Worm (Caenorhabditis elegans) whole organism, L1 larva: ENCODE measurements around the gene F09E5.16.
A peak's percentile ranks its signal among the peaks of the same experiment; 100 is the strongest.

Source experiments
- alr-1 ChIP-seq: fragments of 200-800 bp; sonication (Bioruptor generic); optimal IDR thresholded peaks from 2 replicates; lab custom pipeline; 2018; ENCODE audit warnings: borderline replicate concordance, mild to moderate bottlenecking, missing genetic modification characterization, missing compliant biosample characterization
- ama-1 ChIP-seq: fragments of 150-350 bp; optimal IDR thresholded peaks from 2 replicates; lab custom pipeline; 2014
- blmp-1 ChIP-seq: fragments of 150-350 bp; optimal IDR thresholded peaks from 2 replicates; lab custom pipeline; 2014; ENCODE audit warnings: missing biosample characterization, missing genetic modification characterization
- ceh-63 ChIP-seq: fragments of 200-800 bp; sonication (Bioruptor generic); optimal IDR thresholded peaks from 2 replicates; lab custom pipeline; 2018; ENCODE audit warnings: mild to moderate bottlenecking, missing genetic modification characterization, missing compliant biosample characterization
- ceh-8 ChIP-seq: fragments of 200-800 bp; sonication (Bioruptor generic); optimal IDR thresholded peaks from 2 replicates; lab custom pipeline; 2018; ENCODE audit warnings: mild to moderate bottlenecking, missing genetic modification characterization, moderate library complexity, missing compliant biosample characterization
- ceh-88 ChIP-seq: fragments of 200-800 bp; sonication (Bioruptor generic); IDR thresholded peaks from 2 replicates; pipeline ENCODE4 v1.3.6; 2022; ENCODE audit warnings: missing genetic modification characterization, missing compliant biosample characterization
- ces-1 ChIP-seq: fragments of 150-350 bp; optimal IDR thresholded peaks from 2 replicates; lab custom pipeline; 2014; ENCODE audit warnings: missing biosample characterization, missing genetic modification reagents, missing genetic modification characterization
- dsc-1 ChIP-seq: sonication (generic microtip); optimal IDR thresholded peaks from 2 replicates; lab custom pipeline; 2016; ENCODE audit warnings: mild to moderate bottlenecking, missing genetic modification characterization, missing compliant biosample characterization
- efl-1 ChIP-seq, 4 experiments: fragments of 150-350 bp; optimal IDR thresholded peaks in 3 of 4; peaks in 1 of 4; 1 replicate in 1 of 4; 2 replicates in 3 of 4; lab custom pipeline; 2014; ENCODE audit warnings: missing biosample characterization in 2 of 4, missing genetic modification characterization in 2 of 4, missing genetic modification reagents in 2 of 4
- egl-13 ChIP-seq: sonication (generic microtip); optimal IDR thresholded peaks from 2 replicates; lab custom pipeline; 2016; ENCODE audit warnings: missing genotype, missing genetic modification reagents, missing genetic modification characterization, missing compliant biosample characterization
- egl-27 ChIP-seq, 2 experiments: fragments of 150-350 bp in 1 of 2; sonication (generic microtip); optimal IDR thresholded peaks; 3 replicates each; lab custom pipeline; 2017 to 2018; ENCODE audit warnings: missing biosample characterization in 2 of 2, missing genetic modification characterization in 2 of 2, missing genetic modification reagents in 2 of 2
- elt-3 ChIP-seq, 6 experiments: fragments of 150-350 bp in 1 of 6; sonication (generic microtip); optimal IDR thresholded peaks; 2 replicates each; lab custom pipeline; 2017 to 2018; ENCODE audit warnings: missing biosample characterization in 6 of 6, missing genetic modification characterization in 6 of 6, inconsistent platforms in 1 of 6
- ets-5 ChIP-seq: fragments of 200-800 bp; sonication (Bioruptor generic); IDR thresholded peaks from 2 replicates; pipeline ENCODE4 v1.3.6; 2022; ENCODE audit warnings: missing genetic modification characterization, missing compliant biosample characterization
- fkh-10 ChIP-seq: sonication (generic microtip); optimal IDR thresholded peaks from 2 replicates; lab custom pipeline; 2017; ENCODE audit warnings: missing biosample characterization, missing genetic modification reagents, missing genetic modification characterization
- fkh-4 ChIP-seq: sonication (generic microtip); optimal IDR thresholded peaks from 2 replicates; lab custom pipeline; 2016; ENCODE audit warnings: missing compliant biosample characterization, missing genetic modification characterization, borderline replicate concordance
- fkh-8 ChIP-seq: sonication (generic microtip); optimal IDR thresholded peaks from 2 replicates; lab custom pipeline; 2016; ENCODE audit warnings: mild to moderate bottlenecking, missing genetic modification characterization, missing compliant biosample characterization
- fos-1 ChIP-seq: fragments of 150-350 bp; optimal IDR thresholded peaks from 2 replicates; lab custom pipeline; 2014; ENCODE audit warnings: missing biosample characterization, missing genetic modification characterization
- grh-1 ChIP-seq: fragments of 200-800 bp; sonication (Bioruptor generic); IDR thresholded peaks from 2 replicates; pipeline ENCODE4 v1.3.6; 2022; ENCODE audit warnings: missing genetic modification reagents, missing genetic modification characterization, missing compliant biosample characterization
- irx-1 ChIP-seq: sonication (generic microtip); optimal IDR thresholded peaks from 2 replicates; lab custom pipeline; 2016; ENCODE audit warnings: missing genetic modification characterization, missing compliant biosample characterization
- isw-1 ChIP-seq: fragments of 200-800 bp; sonication (Bioruptor generic); IDR thresholded peaks from 2 replicates; pipeline ENCODE4 v1.3.6; 2022; ENCODE audit warnings: missing genetic modification characterization, missing compliant biosample characterization
- jun-1 ChIP-seq: fragments of 150-350 bp; optimal IDR thresholded peaks from 2 replicates; lab custom pipeline; 2014; ENCODE audit warnings: missing biosample characterization, missing genetic modification reagents, missing genetic modification characterization
- lin-13 ChIP-seq: fragments of 150-350 bp; optimal IDR thresholded peaks from 2 replicates; lab custom pipeline; 2014; ENCODE audit warnings: missing biosample characterization, missing genetic modification reagents, missing genetic modification characterization
- lin-14 ChIP-seq: fragments of 200-800 bp; sonication (Bioruptor generic); optimal IDR thresholded peaks from 2 replicates; lab custom pipeline; 2018; ENCODE audit warnings: mild to moderate bottlenecking, missing genetic modification characterization, moderate library complexity, missing compliant biosample characterization
- lin-15B ChIP-seq: fragments of 150-350 bp; sonication (generic microtip); optimal IDR thresholded peaks from 3 replicates; lab custom pipeline; 2014; ENCODE audit warnings: missing biosample characterization, missing genetic modification characterization
- lin-35 ChIP-seq, 2 experiments: fragments of 150-350 bp; optimal IDR thresholded peaks; 2 replicates each; lab custom pipeline; 2014; ENCODE audit warnings: missing biosample characterization in 2 of 2, missing genetic modification characterization in 2 of 2, missing genetic modification reagents in 2 of 2
- lir-3 ChIP-seq: sonication (generic microtip); optimal IDR thresholded peaks from 2 replicates; lab custom pipeline; 2016; ENCODE audit warnings: mild to moderate bottlenecking, missing genetic modification characterization, moderate library complexity, missing compliant biosample characterization; ENCODE audit not compliant: poor library complexity
- lsy-2 ChIP-seq, 2 experiments: fragments of 150-350 bp; optimal IDR thresholded peaks; 2 replicates each; lab custom pipeline; 2014; ENCODE audit warnings: missing biosample characterization in 2 of 2, missing genetic modification characterization in 2 of 2
- mab-9 ChIP-seq: fragments of 200-800 bp; sonication (Bioruptor generic); IDR thresholded peaks from 2 replicates; pipeline ENCODE4 v1.3.6; 2022; ENCODE audit warnings: missing genetic modification reagents, missing genetic modification characterization, missing compliant biosample characterization
- mdl-1 ChIP-seq, 2 experiments: fragments of 150-350 bp; optimal IDR thresholded peaks; 2 replicates each; lab custom pipeline; 2014 to 2017; ENCODE audit warnings: missing biosample characterization in 2 of 2, missing genetic modification characterization in 2 of 2, inconsistent platforms in 1 of 2
- nhr-11 ChIP-seq: fragments of 150-350 bp; optimal IDR thresholded peaks from 2 replicates; lab custom pipeline; 2014; ENCODE audit warnings: missing biosample characterization, missing genetic modification characterization
- nhr-19 ChIP-seq: fragments of 200-800 bp; sonication (Bioruptor generic); conservative IDR thresholded peaks from 2 replicates; pipeline ENCODE4 v1.3.6; 2022; ENCODE audit warnings: missing genetic modification characterization, missing compliant biosample characterization
- nhr-237 ChIP-seq: fragments of 150-350 bp; optimal IDR thresholded peaks from 2 replicates; lab custom pipeline; 2014; ENCODE audit warnings: missing biosample characterization, missing genetic modification characterization
- nhr-28 ChIP-seq: fragments of 150-350 bp; optimal IDR thresholded peaks from 2 replicates; lab custom pipeline; 2014; ENCODE audit warnings: missing biosample characterization, missing genetic modification characterization
- nhr-47 ChIP-seq: sonication (generic microtip); optimal IDR thresholded peaks from 2 replicates; lab custom pipeline; 2016; ENCODE audit warnings: mild to moderate bottlenecking, missing genetic modification characterization, moderate library complexity, missing compliant biosample characterization
- nhr-71 ChIP-seq: sonication (generic microtip); optimal IDR thresholded peaks from 2 replicates; lab custom pipeline; 2016; ENCODE audit warnings: mild to moderate bottlenecking, missing genetic modification characterization, moderate library complexity, missing compliant biosample characterization
- nhr-76 ChIP-seq: sonication (generic microtip); optimal IDR thresholded peaks from 2 replicates; lab custom pipeline; 2017; ENCODE audit warnings: missing biosample characterization, missing genetic modification characterization
- nhr-77 ChIP-seq: fragments of 150-350 bp; optimal IDR thresholded peaks from 2 replicates; lab custom pipeline; 2014; ENCODE audit warnings: missing biosample characterization, missing genetic modification characterization
- nhr-85 ChIP-seq: sonication (generic microtip); peaks from one replicate; lab custom pipeline; 2016; ENCODE audit warnings: missing genetic modification characterization, inconsistent platforms, missing compliant biosample characterization
- nhr-90 ChIP-seq: sonication (generic microtip); optimal IDR thresholded peaks from 2 replicates; lab custom pipeline; 2016; ENCODE audit warnings: mild to moderate bottlenecking, missing genetic modification characterization, missing compliant biosample characterization; ENCODE audit not compliant: poor library complexity
- pag-3 ChIP-seq: sonication (generic microtip); optimal IDR thresholded peaks from 2 replicates; lab custom pipeline; 2017; ENCODE audit warnings: missing genetic modification characterization, mild to moderate bottlenecking, missing compliant biosample characterization, antibody characterized with exemption, borderline replicate concordance; ENCODE audit not compliant: insufficient read depth
- rnt-1 ChIP-seq: sonication (generic microtip); optimal IDR thresholded peaks from 2 replicates; lab custom pipeline; 2016; ENCODE audit warnings: mild to moderate bottlenecking, missing genetic modification characterization, moderate library complexity, missing compliant biosample characterization
- skn-1 ChIP-seq: fragments of 150-350 bp; optimal IDR thresholded peaks from 2 replicates; lab custom pipeline; 2014; ENCODE audit warnings: missing biosample characterization, missing genetic modification characterization
- sptf-1 ChIP-seq: fragments of 150-350 bp; optimal IDR thresholded peaks from 2 replicates; lab custom pipeline; 2014; ENCODE audit warnings: missing biosample characterization, missing genetic modification characterization
- sup-37 ChIP-seq: fragments of 200-800 bp; sonication (Bioruptor generic); optimal IDR thresholded peaks from 2 replicates; lab custom pipeline; 2018; ENCODE audit warnings: mild to moderate bottlenecking, missing genetic modification characterization, missing compliant biosample characterization
- swsn-7 ChIP-seq: sonication (generic microtip); optimal IDR thresholded peaks from 2 replicates; lab custom pipeline; 2016; ENCODE audit warnings: missing genetic modification characterization, missing compliant biosample characterization
- tbx-2 ChIP-seq: sonication (generic microtip); optimal IDR thresholded peaks from 2 replicates; lab custom pipeline; 2016; ENCODE audit warnings: missing genetic modification characterization, missing compliant biosample characterization
- unc-98 ChIP-seq: fragments of 200-800 bp; sonication (Bioruptor generic); IDR thresholded peaks from 2 replicates; pipeline ENCODE4 v1.3.6; 2022; ENCODE audit warnings: missing genetic modification characterization, missing compliant biosample characterization
- xbp-1 ChIP-seq: sonication (generic microtip); optimal IDR thresholded peaks from 2 replicates; lab custom pipeline; 2016; ENCODE audit warnings: missing genetic modification characterization, missing compliant biosample characterization
- zag-1 ChIP-seq: fragments of 150-350 bp; optimal IDR thresholded peaks from 2 replicates; lab custom pipeline; 2014; ENCODE audit warnings: missing biosample characterization, missing genetic modification characterization
- zip-4 ChIP-seq: fragments of 200-800 bp; sonication (Bioruptor generic); optimal IDR thresholded peaks from 2 replicates; lab custom pipeline; 2018; ENCODE audit warnings: mild to moderate bottlenecking, missing genetic modification characterization, moderate library complexity, missing compliant biosample characterization
- ztf-4 ChIP-seq: fragments of 150-350 bp; optimal IDR thresholded peaks from 2 replicates; lab custom pipeline; 2014; ENCODE audit warnings: missing biosample characterization, missing genetic modification characterization

F09E5.16 gene

ce11 chrII:5326024-5326627 lies 39.4 kb downstream of the F09E5.16 start:
- TF ChIP-seq nhr-85: peak; percentile 73
- TF ChIP-seq jun-1: peak; percentile 79
- TF ChIP-seq nhr-19 (GFP tag; lab: Robert Waterston, UW): peak; percentile 14; the same call in 1 of the 2 replicates
- TF ChIP-seq rnt-1 (tag; lab: Kevin White, UChicago): peak; percentile 69
- peak; percentile 18 for TF ChIP-seq nhr-237 (tag; lab: Kevin White, UChicago)
- TF ChIP-seq lin-14 (GFP tag; lab: Kevin White, UChicago): peak; percentile 95
- TF ChIP-seq ceh-63 (GFP tag; lab: Kevin White, UChicago): no peak
- no peak for TF ChIP-seq sptf-1 (tag; lab: Kevin White, UChicago)
- no peak for TF ChIP-seq nhr-90 (tag; lab: Kevin White, UChicago)
- peak; percentile 68 for TF ChIP-seq skn-1 (tag; lab: Kevin White, UChicago)
- TF ChIP-seq blmp-1 (tag; lab: Kevin White, UChicago): peak; percentile 29
- peak in 1 of 2 experiments; percentile 53 for TF ChIP-seq lin-35 (GFP tag; optimal IDR thresholded peaks at IDR 0.05; lab: Kevin White, UChicago)
- TF ChIP-seq nhr-76 (tag; lab: Kevin White, UChicago): no peak
- TF ChIP-seq nhr-28: no peak
- peak; percentile 81 for TF ChIP-seq fos-1 (tag; lab: Kevin White, UChicago)
- TF ChIP-seq nhr-47 (tag; lab: Kevin White, UChicago): peak; percentile 65
- TF ChIP-seq swsn-7: peak; percentile 56
- no peak for TF ChIP-seq ceh-88 (GFP tag; lab: Robert Waterston, UW)
- peak; percentile 63 for TF ChIP-seq xbp-1 (tag; lab: Kevin White, UChicago)
- no peak for TF ChIP-seq ces-1
- TF ChIP-seq fkh-8: peak; percentile 92
- no peak for TF ChIP-seq fkh-4 (tag; lab: Kevin White, UChicago)
- peak; percentile 17 to 49 for TF ChIP-seq egl-27 (tag; optimal IDR thresholded peaks at IDR 0.05; lab: Kevin White, UChicago)
- TF ChIP-seq ama-1 (lab: Kevin White, UChicago): no peak
- no peak for TF ChIP-seq pag-3 (tag; lab: Kevin White, UChicago)
- TF ChIP-seq ztf-4 (tag; lab: Kevin White, UChicago): peak; percentile 24
- peak; percentile 69 to 81 for TF ChIP-seq efl-1 (optimal IDR thresholded peaks at IDR 0.05; lab: Kevin White, UChicago)
- peak; percentile 27 to 93 for TF ChIP-seq efl-1 (GFP tag; optimal IDR thresholded peaks at IDR 0.05 in 1 of 2; lab: Kevin White, UChicago)
- TF ChIP-seq lin-13 (GFP tag; lab: Kevin White, UChicago): peak; percentile 17
- TF ChIP-seq lsy-2 (tag; optimal IDR thresholded peaks at IDR 0.05; lab: Kevin White, UChicago): peak; percentile 31 to 78
- peak; percentile 33 for TF ChIP-seq isw-1
- no peak for TF ChIP-seq sup-37 (GFP tag; lab: Kevin White, UChicago)
- peak; percentile 85 for TF ChIP-seq nhr-71
- peak; percentile 52 for TF ChIP-seq tbx-2 (tag; lab: Kevin White, UChicago)
- peak; percentile 35 for TF ChIP-seq egl-13
- no peak for TF ChIP-seq lir-3 (tag; lab: Kevin White, UChicago)
- TF ChIP-seq zip-4 (GFP tag; lab: Kevin White, UChicago): peak; percentile 38
- TF ChIP-seq alr-1 (tag; lab: Kevin White, UChicago): no peak
- no peak for TF ChIP-seq mab-9 (GFP tag; lab: Robert Waterston, UW)
- TF ChIP-seq ceh-8: peak; percentile 50
- TF ChIP-seq elt-3 (tag; optimal IDR thresholded peaks at IDR 0.05; lab: Kevin White, UChicago): peak in 1 of 6 experiments; percentile 58
- TF ChIP-seq nhr-11: no peak
- TF ChIP-seq unc-98 (GFP tag; lab: Robert Waterston, UW): no peak
- TF ChIP-seq grh-1: no peak
- TF ChIP-seq fkh-10 (GFP tag; lab: Kevin White, UChicago): peak; percentile 74
- TF ChIP-seq ets-5 (GFP tag; lab: Robert Waterston, UW): no peak
- TF ChIP-seq nhr-77 (tag; lab: Kevin White, UChicago): peak; percentile 64
- no peak for TF ChIP-seq zag-1 (tag; lab: Kevin White, UChicago)
- TF ChIP-seq irx-1 (tag; lab: Kevin White, UChicago): peak; percentile 48
- peak in 1 of 2 experiments; percentile 67 for TF ChIP-seq mdl-1 (tag; optimal IDR thresholded peaks at IDR 0.05; lab: Kevin White, UChicago)
- TF ChIP-seq dsc-1: peak; percentile 52
- no peak for TF ChIP-seq lin-15B (tag; lab: Kevin White, UChicago)
